Fruit fly (Drosophila melanogaster) whole organism, embryonic: ENCODE data around the gene MED15.

Experiments used
- ATbp ChIP-seq: fragments of 200-800 bp; sonication (Bioruptor generic); optimal IDR thresholded peaks from 2 replicates; lab custom pipeline; 2017; ENCODE audit warnings: missing biosample characterization, mild to moderate bottlenecking, missing genetic modification characterization, missing genetic modification reagents
- Ada2b ChIP-seq: fragments of 200-800 bp; sonication (Bioruptor generic); IDR thresholded peaks from 2 replicates; pipeline ENCODE4 v1.3.6; 2022; ENCODE audit warnings: missing biosample characterization, missing genetic modification characterization
- BtbVII ChIP-seq: fragments of 200-800 bp; sonication (Bioruptor generic); optimal IDR thresholded peaks from 3 replicates; lab custom pipeline; 2017; ENCODE audit warnings: missing biosample characterization, mild to moderate bottlenecking, missing genetic modification characterization
- CG12155 ChIP-seq: fragments of 200-800 bp; sonication (Bioruptor generic); optimal IDR thresholded peaks from 3 replicates; lab custom pipeline; 2016; ENCODE audit warnings: missing biosample characterization, missing genetic modification characterization
- CG13123 ChIP-seq: fragments of 200-800 bp; sonication (Bioruptor generic); optimal IDR thresholded peaks from 2 replicates; lab custom pipeline; 2016; ENCODE audit warnings: missing biosample characterization, missing genetic modification characterization
- CG17359 ChIP-seq: fragments of 200-800 bp; sonication (Bioruptor generic); optimal IDR thresholded peaks from 3 replicates; lab custom pipeline; 2018; ENCODE audit warnings: missing biosample characterization, mild to moderate bottlenecking, missing genetic modification characterization, moderate library complexity
- CG18011 ChIP-seq: fragments of 200-800 bp; sonication (Bioruptor generic); optimal IDR thresholded peaks from 2 replicates; lab custom pipeline; 2017; ENCODE audit warnings: missing biosample characterization, missing genetic modification characterization, mild to moderate bottlenecking, moderate library complexity, missing genotype
- CG18476 ChIP-seq: fragments of 200-800 bp; sonication (Bioruptor generic); optimal IDR thresholded peaks from 2 replicates; lab custom pipeline; 2016; ENCODE audit warnings: missing biosample characterization, mild to moderate bottlenecking, missing genetic modification characterization
- CG2712 ChIP-seq: fragments of 200-800 bp; optimal IDR thresholded peaks from 3 replicates; lab custom pipeline; 2019; ENCODE audit warnings: missing biosample characterization, mild to moderate bottlenecking, missing genetic modification characterization, moderate library complexity
- CG33213 ChIP-seq: fragments of 200-800 bp; sonication (Bioruptor generic); optimal IDR thresholded peaks from 3 replicates; lab custom pipeline; 2016; ENCODE audit warnings: missing biosample characterization, missing genetic modification characterization
- CG6813 ChIP-seq: fragments of 200-800 bp; sonication (Bioruptor generic); optimal IDR thresholded peaks from 2 replicates; lab custom pipeline; 2017; ENCODE audit warnings: missing biosample characterization, missing genetic modification characterization, mild to moderate bottlenecking, moderate library complexity, missing genetic modification reagents
- CG9437 ChIP-seq: fragments of 200-800 bp; sonication (Bioruptor generic); optimal IDR thresholded peaks from 2 replicates; lab custom pipeline; 2018; ENCODE audit warnings: missing biosample characterization, mild to moderate bottlenecking, missing genetic modification characterization
- CG9932 ChIP-seq: fragments of 200-800 bp; sonication (Bioruptor generic); IDR thresholded peaks from 2 replicates; pipeline ENCODE4 v1.3.6; 2022; ENCODE audit warnings: missing biosample characterization, missing genetic modification characterization
- D19B ChIP-seq: fragments of 200-800 bp; sonication (Bioruptor generic); optimal IDR thresholded peaks from 2 replicates; lab custom pipeline; 2017; ENCODE audit warnings: missing biosample characterization, mild to moderate bottlenecking, missing genetic modification characterization
- Dip2 ChIP-seq: fragments of 200-800 bp; sonication (Bioruptor generic); IDR thresholded peaks from 2 replicates; pipeline ENCODE4 v1.3.6; 2022; ENCODE audit warnings: missing biosample characterization, missing genetic modification characterization
- Dll ChIP-seq: fragments of 200-800 bp; sonication (Bioruptor generic); IDR thresholded peaks from 4 replicates; pipeline ENCODE4 v1.3.6; 2022; ENCODE audit warnings: missing biosample characterization, missing genetic modification characterization; ENCODE audit not compliant: partially characterized antibody
- Fer1 ChIP-seq: fragments of 200-800 bp; sonication (Bioruptor generic); optimal IDR thresholded peaks from 2 replicates; lab custom pipeline; 2017; ENCODE audit warnings: missing biosample characterization, mild to moderate bottlenecking, missing genetic modification characterization
- H15 ChIP-seq: fragments of 200-800 bp; sonication (Bioruptor generic); IDR thresholded peaks from 3 replicates; pipeline ENCODE4 v1.3.6; 2022; ENCODE audit warnings: missing biosample characterization, missing genetic modification characterization
- Hey ChIP-seq: fragments of 200-800 bp; sonication (Bioruptor generic); optimal IDR thresholded peaks from 3 replicates; lab custom pipeline; 2018; ENCODE audit warnings: missing biosample characterization, mild to moderate bottlenecking, missing genetic modification characterization
- Hmr ChIP-seq: fragments of 200-800 bp; sonication (Bioruptor generic); optimal IDR thresholded peaks from 3 replicates; lab custom pipeline; 2017; ENCODE audit warnings: mild to moderate bottlenecking, missing biosample characterization, missing genetic modification reagents, missing genetic modification characterization
- Hmx ChIP-seq: fragments of 200-800 bp; sonication (Bioruptor generic); optimal IDR thresholded peaks from 2 replicates; lab custom pipeline; 2016; ENCODE audit warnings: missing biosample characterization, missing genetic modification characterization
- Lhr ChIP-seq: fragments of 200-800 bp; sonication (Bioruptor generic); optimal IDR thresholded peaks from 3 replicates; lab custom pipeline; 2017; ENCODE audit warnings: mild to moderate bottlenecking, missing biosample characterization, missing genetic modification reagents, missing genetic modification characterization
- Mad ChIP-seq: fragments of 200-800 bp; sonication (Bioruptor generic); optimal IDR thresholded peaks from 2 replicates; lab custom pipeline; 2016; ENCODE audit warnings: missing biosample characterization, missing genetic modification characterization
- Poxn ChIP-seq: fragments of 200-800 bp; sonication (Bioruptor generic); IDR thresholded peaks from 2 replicates; pipeline ENCODE4 v1.3.6; 2022; ENCODE audit warnings: missing biosample characterization, missing genetic modification characterization
- Ptx1 ChIP-seq: fragments of 200-800 bp; sonication (Bioruptor generic); IDR thresholded peaks from 2 replicates; pipeline ENCODE4 v1.3.6; 2022; ENCODE audit warnings: missing biosample characterization, missing genetic modification characterization
- Sin3A ChIP-seq: fragments of >200 bp; optimal IDR thresholded peaks from 2 replicates; lab custom pipeline; 2018
- Six4 ChIP-seq: fragments of 200-800 bp; sonication (Bioruptor generic); optimal IDR thresholded peaks from 2 replicates; lab custom pipeline; 2016; ENCODE audit warnings: missing biosample characterization, missing genetic modification characterization
- Sox100B ChIP-seq: fragments of 200-800 bp; sonication (Bioruptor generic); optimal IDR thresholded peaks from 3 replicates; lab custom pipeline; 2018; ENCODE audit warnings: missing biosample characterization, mild to moderate bottlenecking, missing genetic modification characterization
- Taf1 ChIP-seq: fragments of 200-800 bp; sonication (Bioruptor generic); IDR thresholded peaks from 2 replicates; pipeline ENCODE4 v1.3.6; 2022; ENCODE audit warnings: missing biosample characterization, missing genetic modification characterization
- Usf ChIP-seq: fragments of 200-800 bp; sonication (Bioruptor generic); optimal IDR thresholded peaks from 2 replicates; lab custom pipeline; 2017; ENCODE audit warnings: missing genotype, missing biosample characterization, missing genetic modification characterization
- Xbp1 ChIP-seq: fragments of 200-800 bp; sonication (Bioruptor generic); optimal IDR thresholded peaks from 3 replicates; lab custom pipeline; 2016; ENCODE audit warnings: missing biosample characterization, mild to moderate bottlenecking, missing genetic modification characterization
- ara ChIP-seq: fragments of 200-800 bp; sonication (Bioruptor generic); IDR thresholded peaks from 2 replicates; pipeline ENCODE4 v1.3.6; 2022; ENCODE audit warnings: missing biosample characterization, missing genetic modification characterization
- ato ChIP-seq: fragments of 200-800 bp; sonication (Bioruptor generic); IDR thresholded peaks from 2 replicates; pipeline ENCODE4 v1.3.6; 2022; ENCODE audit warnings: missing biosample characterization, missing genetic modification characterization; ENCODE audit not compliant: partially characterized antibody
- bowl ChIP-seq: fragments of 200-800 bp; sonication (Bioruptor generic); IDR thresholded peaks from 2 replicates; pipeline ENCODE4 v1.3.6; 2022; ENCODE audit warnings: missing biosample characterization, missing genetic modification characterization
- chinmo ChIP-seq: fragments of 200-800 bp; sonication (Bioruptor generic); IDR thresholded peaks from 4 replicates; pipeline ENCODE4 v1.3.6; 2022; ENCODE audit warnings: missing biosample characterization, missing genetic modification characterization; ENCODE audit not compliant: partially characterized antibody
- ci ChIP-seq: fragments of 200-800 bp; sonication (Bioruptor generic); IDR thresholded peaks from 3 replicates; pipeline ENCODE4 v1.3.6; 2022; ENCODE audit warnings: missing biosample characterization, missing genetic modification characterization
- croc ChIP-seq: fragments of 200-800 bp; sonication (Bioruptor generic); conservative IDR thresholded peaks from 3 replicates; pipeline ENCODE4 v1.3.6; 2022; ENCODE audit warnings: missing biosample characterization, missing genetic modification characterization
- dan ChIP-seq: fragments of 200-800 bp; sonication (Bioruptor generic); IDR thresholded peaks from 2 replicates; pipeline ENCODE4 v1.3.6; 2022; ENCODE audit warnings: missing biosample characterization, missing genetic modification characterization
- dmrt99B ChIP-seq: fragments of 200-800 bp; sonication (Bioruptor generic); optimal IDR thresholded peaks from 2 replicates; lab custom pipeline; 2018; ENCODE audit warnings: missing biosample characterization, mild to moderate bottlenecking, missing genetic modification characterization, moderate library complexity
- ewg ChIP-seq: fragments of 200-800 bp; sonication (Bioruptor generic); optimal IDR thresholded peaks from 3 replicates; lab custom pipeline; 2017; ENCODE audit warnings: mild to moderate bottlenecking, missing biosample characterization, missing genetic modification reagents, missing genetic modification characterization
- gem ChIP-seq: fragments of 200-800 bp; sonication (Bioruptor generic); optimal IDR thresholded peaks from 2 replicates; lab custom pipeline; 2019; ENCODE audit warnings: missing biosample characterization, mild to moderate bottlenecking, missing genetic modification characterization, moderate library complexity
- h ChIP-seq: fragments of >200 bp; optimal IDR thresholded peaks from 2 replicates; lab custom pipeline; 2017
- hkb ChIP-seq, 2 experiments: fragments of 200-800 bp in 1 of 2; fragments of >200 bp in 1 of 2; sonication (Bioruptor generic) in 1 of 2; IDR thresholded peaks in 1 of 2; optimal IDR thresholded peaks in 1 of 2; 2 replicates each; pipeline versions ENCODE4 v1.3.6 to Lab custom; 2017 to 2022; ENCODE audit warnings: missing biosample characterization in 1 of 2, missing genetic modification characterization in 1 of 2
- ind ChIP-seq: fragments of 200-800 bp; sonication (Bioruptor generic); optimal IDR thresholded peaks from 3 replicates; lab custom pipeline; 2016; ENCODE audit warnings: missing biosample characterization, missing genetic modification characterization
- kay ChIP-seq: fragments of 200-800 bp; sonication (Bioruptor generic); optimal IDR thresholded peaks from 2 replicates; lab custom pipeline; 2016; ENCODE audit warnings: missing biosample characterization, missing genetic modification characterization
- klu ChIP-seq: fragments of 200-800 bp; sonication (Bioruptor generic); IDR thresholded peaks from 2 replicates; pipeline ENCODE4 v1.3.6; 2022; ENCODE audit warnings: missing biosample characterization, missing genetic modification characterization
- nmo ChIP-seq: fragments of 200-800 bp; sonication (Bioruptor generic); optimal IDR thresholded peaks from 2 replicates; lab custom pipeline; 2018; ENCODE audit warnings: missing biosample characterization, mild to moderate bottlenecking, missing genetic modification characterization, moderate library complexity
- repo ChIP-seq: fragments of 200-800 bp; sonication (Bioruptor generic); optimal IDR thresholded peaks from 2 replicates; lab custom pipeline; 2016; ENCODE audit warnings: missing biosample characterization, missing genetic modification characterization
- sr ChIP-seq: fragments of 200-800 bp; sonication (Bioruptor generic); IDR thresholded peaks from 3 replicates; pipeline ENCODE4 v1.3.6; 2022; ENCODE audit warnings: missing biosample characterization, missing genetic modification characterization
- trem ChIP-seq: fragments of 200-800 bp; optimal IDR thresholded peaks from 3 replicates; lab custom pipeline; 2019; ENCODE audit warnings: missing biosample characterization, mild to moderate bottlenecking, missing genetic modification characterization, moderate library complexity

The MED15 gene

dm6 chr2L:440638-441454 lies 32.0 kb upstream of the MED15 start (continued):
- peak; percentile 69 for TF ChIP-seq nmo (GFP tag; lab: Kevin White, UChicago)
- no peak for TF ChIP-seq Poxn (GFP tag; lab: Robert Waterston, UW)
- no peak for TF ChIP-seq dmrt99B (tag; lab: Kevin White, UChicago)
- no peak for TF ChIP-seq ind (GFP tag; lab: Kevin White, UChicago)
- TF ChIP-seq kay (GFP tag; lab: Kevin White, UChicago): no peak
- no peak for TF ChIP-seq repo (GFP tag; lab: Kevin White, UChicago)
- no peak for TF ChIP-seq hkb (optimal IDR thresholded peaks at IDR 0.05; lab: Kevin White, UChicago)
- TF ChIP-seq hkb (GFP tag; IDR thresholded peaks at IDR 0.05; lab: Robert Waterston, UW): no peak
- no peak for TF ChIP-seq ewg (GFP tag; lab: Kevin White, UChicago)
- no peak for TF ChIP-seq H15 (GFP tag; lab: Robert Waterston, UW)
- TF ChIP-seq Dip2 (GFP tag; lab: Robert Waterston, UW): no peak
- TF ChIP-seq Fer1 (GFP tag; lab: Kevin White, UChicago): no peak
- peak; percentile 81 for TF ChIP-seq gem (tag; lab: Kevin White, UChicago)
- TF ChIP-seq Usf (GFP tag; lab: Kevin White, UChicago): peak; percentile 61
- peak; percentile 52 for TF ChIP-seq Sox100B (GFP tag; lab: Kevin White, UChicago)
- TF ChIP-seq CG13123 (GFP tag; lab: Kevin White, UChicago): no peak
- TF ChIP-seq Xbp1 (GFP tag; lab: Kevin White, UChicago): peak; percentile 29
- no peak for TF ChIP-seq Hey (tag; lab: Kevin White, UChicago)
- TF ChIP-seq chinmo: no peak
- peak; percentile 66 for TF ChIP-seq croc (GFP tag; lab: Robert Waterston, UW)
- no peak for TF ChIP-seq ci (GFP tag; lab: Robert Waterston, UW)
- no peak for TF ChIP-seq sr (GFP tag; lab: Robert Waterston, UW)
- peak; percentile 1 for TF ChIP-seq CG18476
- no peak; the same call in 1 of the 2 replicates for TF ChIP-seq dan (GFP tag; lab: Robert Waterston, UW)
- TF ChIP-seq Lhr: peak; percentile 35
- TF ChIP-seq Mad (GFP tag; lab: Kevin White, UChicago): no peak
- no peak for TF ChIP-seq Sin3A (lab: Kevin White, UChicago)
- peak; percentile 88 for TF ChIP-seq CG2712
- no peak for TF ChIP-seq CG12155
- no peak for TF ChIP-seq Hmr (GFP tag; lab: Kevin White, UChicago)
- TF ChIP-seq h: no peak
- TF ChIP-seq CG33213 (GFP tag; lab: Kevin White, UChicago): no peak
- TF ChIP-seq ato (GFP tag; lab: Robert Waterston, UW): no peak
- TF ChIP-seq trem: peak; percentile 70
- TF ChIP-seq bowl: no peak
- peak; percentile 27 for TF ChIP-seq CG9437 (GFP tag; lab: Kevin White, UChicago)
- no peak for TF ChIP-seq BtbVII (GFP tag; lab: Kevin White, UChicago)
- peak; percentile 3 for TF ChIP-seq CG17359 (tag; lab: Kevin White, UChicago)
- no peak for TF ChIP-seq Hmx
- TF ChIP-seq Ada2b (GFP tag; lab: Robert Waterston, UW): no peak
- no peak for TF ChIP-seq Ptx1 (GFP tag; lab: Robert Waterston, UW)
- peak; percentile 50; the same call in 1 of the 2 replicates for TF ChIP-seq ara (GFP tag; lab: Robert Waterston, UW)
- no peak for TF ChIP-seq CG6813 (GFP tag; lab: Kevin White, UChicago)
- peak; percentile 32 for TF ChIP-seq Six4 (GFP tag; lab: Kevin White, UChicago)
- no peak for TF ChIP-seq CG9932 (GFP tag; lab: Robert Waterston, UW)
- no peak for TF ChIP-seq CG18011 (GFP tag; lab: Kevin White, UChicago)
- no peak for TF ChIP-seq ATbp (GFP tag; lab: Kevin White, UChicago)
- TF ChIP-seq D19B (GFP tag; lab: Kevin White, UChicago): peak; percentile 63
- TF ChIP-seq Dll: no peak
- no peak for TF ChIP-seq klu
- no peak for TF ChIP-seq Taf1 (GFP tag; lab: Robert Waterston, UW)
